Fruit fly (Drosophila melanogaster) whole organism, wandering third instar larva: ENCODE measurements around the gene unc-13-4A.

Source experiments
- Abd-B ChIP-seq: fragments of >200 bp; optimal IDR thresholded peaks from 2 replicates; lab custom pipeline; 2017; ENCODE audit warnings: missing biosample characterization, missing genetic modification characterization
- CG32264 ChIP-seq: fragments of 200-800 bp; sonication (Bioruptor generic); optimal IDR thresholded peaks from 2 replicates; lab custom pipeline; 2016; ENCODE audit warnings: missing biosample characterization, missing genetic modification characterization
- CG9705 ChIP-seq: fragments of 200-800 bp; sonication (Bioruptor generic); optimal IDR thresholded peaks from 2 replicates; lab custom pipeline; 2018; ENCODE audit warnings: missing biosample characterization, mild to moderate bottlenecking, missing genetic modification characterization
- Dfd ChIP-seq: fragments of >200 bp; optimal IDR thresholded peaks from 2 replicates; lab custom pipeline; 2017; ENCODE audit warnings: missing biosample characterization, missing genetic modification characterization
- Dif ChIP-seq: fragments of 200-275, 200-300 bp; sonication (Bioruptor generic); optimal IDR thresholded peaks from 2 replicates; lab custom pipeline; 2018; ENCODE audit warnings: missing biosample characterization, missing genetic modification characterization; ENCODE audit not compliant: partially characterized antibody
- GATAd ChIP-seq: sonication (Bioruptor generic); optimal IDR thresholded peaks from 2 replicates; lab custom pipeline; 2016; ENCODE audit warnings: missing biosample characterization, missing genetic modification characterization
- HLH106 ChIP-seq: fragments of 200-800 bp; optimal IDR thresholded peaks from 3 replicates; lab custom pipeline; 2019; ENCODE audit warnings: missing biosample characterization, mild to moderate bottlenecking, missing genetic modification characterization, moderate library complexity
- Hnf4 ChIP-seq: fragments of 200-800 bp; sonication (Bioruptor generic); optimal IDR thresholded peaks from 2 replicates; lab custom pipeline; 2016; ENCODE audit warnings: missing biosample characterization, mild to moderate bottlenecking, missing genetic modification characterization
- Hr78 ChIP-seq: fragments of >200 bp; optimal IDR thresholded peaks from 2 replicates; lab custom pipeline; 2017; ENCODE audit warnings: missing biosample characterization, missing genetic modification characterization
- Hr83 ChIP-seq: fragments of 200-300 bp; sonication (Bioruptor generic); optimal IDR thresholded peaks from 2 replicates; lab custom pipeline; 2016; ENCODE audit warnings: missing biosample characterization, mild to moderate bottlenecking, missing genetic modification characterization, moderate library complexity; ENCODE audit not compliant: poor library complexity, severe bottlenecking
- Jra ChIP-seq: sonication (Bioruptor generic); optimal IDR thresholded peaks from 2 replicates; lab custom pipeline; 2016; ENCODE audit warnings: missing biosample characterization, missing genetic modification characterization
- Mio ChIP-seq: sonication (Bioruptor generic); optimal IDR thresholded peaks from 2 replicates; lab custom pipeline; 2016; ENCODE audit warnings: missing biosample characterization, missing genetic modification characterization
- Myc ChIP-seq: fragments of >200 bp; optimal IDR thresholded peaks from 2 replicates; lab custom pipeline; 2017
- N ChIP-seq: fragments of >200 bp; optimal IDR thresholded peaks from 2 replicates; lab custom pipeline; 2018; ENCODE audit warnings: missing biosample characterization, missing external identifiers, missing genetic modification characterization
- OdsH ChIP-seq: fragments of 200-800 bp; sonication (Bioruptor generic); optimal IDR thresholded peaks from 2 replicates; lab custom pipeline; 2016; ENCODE audit warnings: missing biosample characterization, mild to moderate bottlenecking, missing genetic modification characterization
- Rel ChIP-seq, 2 experiments: fragments of 200-800 bp; sonication (Bioruptor generic) in 1 of 2; optimal IDR thresholded peaks; 2 replicates in 1 of 2; 3 replicates in 1 of 2; lab custom pipeline; 2016 to 2019; ENCODE audit warnings: mild to moderate bottlenecking in 2 of 2, missing biosample characterization in 2 of 2, missing genetic modification characterization in 2 of 2, moderate library complexity in 1 of 2
- Sp1 ChIP-seq: fragments of 200-800 bp; sonication (Bioruptor generic); optimal IDR thresholded peaks from 3 replicates; lab custom pipeline; 2019; ENCODE audit warnings: missing biosample characterization, mild to moderate bottlenecking, missing genetic modification characterization, moderate library complexity
- Vsx2 ChIP-seq: fragments of 200-300, 225-300 bp; sonication (Bioruptor generic); optimal IDR thresholded peaks from 2 replicates; lab custom pipeline; 2018; ENCODE audit warnings: missing biosample characterization, missing genetic modification characterization; ENCODE audit not compliant: partially characterized antibody
- br ChIP-seq: fragments of 200-800 bp; sonication (Bioruptor generic); optimal IDR thresholded peaks from 2 replicates; lab custom pipeline; 2016; ENCODE audit warnings: missing biosample characterization, missing genetic modification characterization
- brk ChIP-seq: fragments of 200-800 bp; sonication (Bioruptor generic); optimal IDR thresholded peaks from 2 replicates; lab custom pipeline; 2016; ENCODE audit warnings: missing biosample characterization, mild to moderate bottlenecking, missing genetic modification characterization
- dl ChIP-seq, 2 experiments: fragments of 175-275, 200-275 bp in 1 of 2; fragments of 200-275 bp in 1 of 2; sonication (Bioruptor generic); optimal IDR thresholded peaks; lab custom pipeline; 2018; ENCODE audit warnings: mild to moderate bottlenecking in 2 of 2, missing biosample characterization in 2 of 2, missing genetic modification characterization in 2 of 2, moderate library complexity in 2 of 2; ENCODE audit not compliant: partially characterized antibody in 2 of 2, insufficient read depth in 1 of 2
- dmrt93B ChIP-seq: fragments of 200-800 bp; sonication (Bioruptor generic); optimal IDR thresholded peaks from 2 replicates; lab custom pipeline; 2018; ENCODE audit warnings: missing biosample characterization, mild to moderate bottlenecking, missing genetic modification characterization
- dsf ChIP-seq: sonication (Bioruptor generic); optimal IDR thresholded peaks from 2 replicates; lab custom pipeline; 2016; ENCODE audit warnings: missing biosample characterization, missing genetic modification characterization, borderline replicate concordance
- ey ChIP-seq: fragments of 200-800 bp; sonication (Bioruptor generic); optimal IDR thresholded peaks from 2 replicates; lab custom pipeline; 2016; ENCODE audit warnings: missing biosample characterization, missing genetic modification characterization
- foxo ChIP-seq, 2 experiments: fragments of 200-800 bp; sonication (Bioruptor generic); optimal IDR thresholded peaks; 2 replicates in 1 of 2; 3 replicates in 1 of 2; lab custom pipeline; 2016 to 2017; ENCODE audit warnings: missing biosample characterization in 2 of 2, missing genetic modification characterization in 2 of 2
- fru ChIP-seq: fragments of 200-800 bp; sonication (Bioruptor generic); optimal IDR thresholded peaks from 3 replicates; lab custom pipeline; 2016; ENCODE audit warnings: missing biosample characterization, mild to moderate bottlenecking, missing genetic modification characterization
- h ChIP-seq: fragments of 200-800 bp; sonication (Bioruptor generic); optimal IDR thresholded peaks from 3 replicates; lab custom pipeline; 2016; ENCODE audit warnings: missing biosample characterization, mild to moderate bottlenecking, missing genetic modification characterization
- jim ChIP-seq: fragments of 175-275, 200-325 bp; sonication (Bioruptor generic); optimal IDR thresholded peaks from 2 replicates; lab custom pipeline; 2016; ENCODE audit warnings: missing biosample characterization, mild to moderate bottlenecking, missing genetic modification characterization
- lola ChIP-seq: fragments of >200 bp; optimal IDR thresholded peaks from 2 replicates; lab custom pipeline; 2017; ENCODE audit warnings: missing biosample characterization, missing genetic modification characterization
- pan ChIP-seq: fragments of >200 bp; optimal IDR thresholded peaks from 2 replicates; lab custom pipeline; 2017
- psq ChIP-seq: fragments of 200-800 bp; sonication (Bioruptor generic); optimal IDR thresholded peaks from 3 replicates; lab custom pipeline; 2017; ENCODE audit warnings: missing biosample characterization, mild to moderate bottlenecking, missing genetic modification characterization, moderate library complexity
- rgr ChIP-seq: fragments of 200-800 bp; sonication (Bioruptor generic); optimal IDR thresholded peaks from 3 replicates; lab custom pipeline; 2016; ENCODE audit warnings: missing biosample characterization, mild to moderate bottlenecking, missing genetic modification characterization
- sage ChIP-seq: fragments of 200-800 bp; sonication (Bioruptor generic); optimal IDR thresholded peaks from 2 replicates; lab custom pipeline; 2016; ENCODE audit warnings: missing biosample characterization, mild to moderate bottlenecking, missing genetic modification characterization
- sv ChIP-seq: fragments of 200-800 bp; sonication (Bioruptor generic); optimal IDR thresholded peaks from 3 replicates; lab custom pipeline; 2016; ENCODE audit warnings: missing biosample characterization, missing genetic modification characterization
- tai ChIP-seq: sonication (Bioruptor generic); optimal IDR thresholded peaks from 2 replicates; lab custom pipeline; 2016; ENCODE audit warnings: missing biosample characterization, missing genetic modification characterization
- usp ChIP-seq: fragments of >200 bp; optimal IDR thresholded peaks from 2 replicates; lab custom pipeline; 2017; ENCODE audit warnings: missing biosample characterization, missing genetic modification characterization
- woc ChIP-seq: sonication (Bioruptor generic); optimal IDR thresholded peaks from 2 replicates; lab custom pipeline; 2016; ENCODE audit warnings: missing biosample characterization, mild to moderate bottlenecking, missing genetic modification characterization

The unc-13-4A gene

dm6 chr3L:7312754-7313153, at the start of gene unc-13-4A:
Gene unc-13-4A (minus strand): TSS chr3L:7312896.
- no peak for TF ChIP-seq br

- no peak for TF ChIP-seq Rel (GFP tag; optimal IDR thresholded peaks at IDR 0.05; lab: Kevin White, UChicago)
- TF ChIP-seq Rel (tag; optimal IDR thresholded peaks at IDR 0.05; lab: Kevin White, UChicago), result no peak
- peak; percentile 23 for TF ChIP-seq h (GFP tag; lab: Kevin White, UChicago)
- peak; percentile 8 for TF ChIP-seq HLH106 (tag; lab: Kevin White, UChicago)
- TF ChIP-seq GATAd (GFP tag; lab: Kevin White, UChicago), result no peak
Observed at dm6 chr3L:7361095-7361522, 48.4 kb upstream of the unc-13-4A start.

dm6 chr3L:7360324-7360852, 47.7 kb upstream of the unc-13-4A start, which contains the start of gene Sec63:
Gene Sec63 (plus strand): TSS chr3L:7360561.
- TF ChIP-seq GATAd (GFP tag; lab: Kevin White, UChicago) (no peak), Dfd (GFP tag; lab: Kevin White, UChicago) (no peak), Hnf4 (GFP tag; lab: Kevin White, UChicago) (peak; percentile 35), Myc (lab: Kevin White, UChicago) (peak; percentile 44), Rel (GFP tag; optimal IDR thresholded peaks at IDR 0.05; lab: Kevin White, UChicago) (no peak), Rel (tag; optimal IDR thresholded peaks at IDR 0.05; lab: Kevin White, UChicago) (no peak), Hr83 (peak; percentile 61), dsf (GFP tag; lab: Kevin White, UChicago) (no peak), sv (GFP tag; lab: Kevin White, UChicago) (peak; percentile 21), Sp1 (GFP tag; lab: Kevin White, UChicago) (no peak), tai (GFP tag; lab: Kevin White, UChicago) (no peak), N (no peak), dmrt93B (GFP tag; lab: Kevin White, UChicago) (no peak), HLH106 (tag; lab: Kevin White, UChicago) (peak; percentile 55), psq (GFP tag; lab: Kevin White, UChicago) (peak; percentile 27), CG32264 (no peak), Vsx2 (GFP tag; lab: Kevin White, UChicago) (no peak), Abd-B (no peak), brk (GFP tag; lab: Kevin White, UChicago) (no peak), woc (GFP tag; lab: Kevin White, UChicago) (no peak), OdsH (no peak), fru (GFP tag; lab: Kevin White, UChicago) (no peak), dl (GFP tag; optimal IDR thresholded peaks at IDR 0.05; lab: Kevin White, UChicago; ENCODE audit: insufficient read depth in 1 of 2, partially characterized antibody in 2 of 2) (no peak), h (GFP tag; lab: Kevin White, UChicago) (no peak), CG9705 (GFP tag; lab: Kevin White, UChicago) (no peak), br (peak; percentile 35), Hr78 (GFP tag; lab: Kevin White, UChicago) (no peak), foxo (GFP tag; optimal IDR thresholded peaks at IDR 0.05; lab: Kevin White, UChicago) (peak in 1 of 2 experiments; percentile 54), pan (lab: Kevin White, UChicago) (no peak), lola (no peak), rgr (GFP tag; lab: Kevin White, UChicago) (no peak), ey (GFP tag; lab: Kevin White, UChicago) (no peak), jim (GFP tag; lab: Kevin White, UChicago) (no peak), Dif (GFP tag; lab: Kevin White, UChicago) (no peak), Mio (GFP tag; lab: Kevin White, UChicago) (no peak)

dm6 chr3L:7359827-7360323, 47.2 kb upstream of the unc-13-4A start, which contains the start of gene pst:
Gene pst (minus strand): TSS chr3L:7360263.
- TF ChIP-seq psq (GFP tag; lab: Kevin White, UChicago) (no peak), rgr (GFP tag; lab: Kevin White, UChicago) (no peak), Rel (GFP tag; optimal IDR thresholded peaks at IDR 0.05; lab: Kevin White, UChicago) (no peak), Rel (tag; optimal IDR thresholded peaks at IDR 0.05; lab: Kevin White, UChicago) (peak; percentile 100), GATAd (GFP tag; lab: Kevin White, UChicago) (no peak), Myc (lab: Kevin White, UChicago) (no peak), CG32264 (no peak), dsf (GFP tag; lab: Kevin White, UChicago) (no peak), br (no peak), fru (GFP tag; lab: Kevin White, UChicago) (peak; percentile 18), Hnf4 (GFP tag; lab: Kevin White, UChicago) (no peak), brk (GFP tag; lab: Kevin White, UChicago) (no peak), tai (GFP tag; lab: Kevin White, UChicago) (no peak), sage (no peak), Abd-B (no peak), OdsH (no peak), N (no peak), Dfd (GFP tag; lab: Kevin White, UChicago) (no peak), Jra (peak; percentile 19), woc (GFP tag; lab: Kevin White, UChicago) (no peak), ey (GFP tag; lab: Kevin White, UChicago) (no peak), pan (lab: Kevin White, UChicago) (no peak), Dif (GFP tag; lab: Kevin White, UChicago) (peak; percentile 46), Sp1 (GFP tag; lab: Kevin White, UChicago) (peak; percentile 25), dl (GFP tag; optimal IDR thresholded peaks at IDR 0.05; lab: Kevin White, UChicago; ENCODE audit: insufficient read depth in 1 of 2, partially characterized antibody in 2 of 2) (no peak), Hr83 (peak; percentile 58), usp (no peak), lola (no peak), dmrt93B (GFP tag; lab: Kevin White, UChicago) (no peak), h (GFP tag; lab: Kevin White, UChicago) (no peak)
